Fruit fly (Drosophila melanogaster) whole organism, embryonic: ENCODE data around the gene Surf1.

Source experiments
- CG10979 ChIP-seq: fragments of 200-800 bp; sonication (Bioruptor generic); optimal IDR thresholded peaks from 2 replicates; lab custom pipeline; 2018; ENCODE audit warnings: missing biosample characterization, mild to moderate bottlenecking, missing genetic modification characterization, moderate library complexity
- CG11695 ChIP-seq: fragments of 200-800 bp; sonication (Bioruptor generic); IDR thresholded peaks from 3 replicates; pipeline ENCODE4 v1.3.6; 2022; ENCODE audit warnings: missing biosample characterization, missing genetic modification characterization
- CG12299 ChIP-seq: fragments of 200-800 bp; sonication (Bioruptor generic); optimal IDR thresholded peaks from 2 replicates; lab custom pipeline; 2018; ENCODE audit warnings: missing biosample characterization, mild to moderate bottlenecking, missing genetic modification characterization
- CG13296 ChIP-seq: fragments of 200-800 bp; sonication (Bioruptor generic); optimal IDR thresholded peaks from 3 replicates; lab custom pipeline; 2018; ENCODE audit warnings: missing biosample characterization, mild to moderate bottlenecking, missing genetic modification characterization
- CG14441 ChIP-seq: fragments of 200-800 bp; sonication (Bioruptor generic); IDR thresholded peaks from 2 replicates; pipeline ENCODE4 v1.3.6; 2022; ENCODE audit warnings: missing biosample characterization, missing genetic modification characterization
- CG16863 ChIP-seq: fragments of 200-800 bp; sonication (Bioruptor generic); optimal IDR thresholded peaks from 3 replicates; lab custom pipeline; 2016; ENCODE audit warnings: missing biosample characterization, missing genetic modification characterization
- CG2875 ChIP-seq: fragments of 200-800 bp; sonication (Bioruptor generic); optimal IDR thresholded peaks from 2 replicates; lab custom pipeline; 2017; ENCODE audit warnings: missing biosample characterization, mild to moderate bottlenecking, missing genetic modification characterization, missing genetic modification reagents
- CG2889 ChIP-seq: fragments of 200-800 bp; sonication (Bioruptor generic); IDR thresholded peaks from 3 replicates; pipeline ENCODE4 v1.3.6; 2022; ENCODE audit warnings: missing biosample characterization, missing genetic modification characterization
- CG30403 ChIP-seq: fragments of 200-800 bp; sonication (Bioruptor generic); optimal IDR thresholded peaks from 3 replicates; lab custom pipeline; 2016; ENCODE audit warnings: missing biosample characterization, missing genetic modification characterization
- CG31224 ChIP-seq: fragments of 200-800 bp; sonication (Bioruptor generic); IDR thresholded peaks from 2 replicates; pipeline ENCODE4 v1.3.6; 2022; ENCODE audit warnings: missing biosample characterization, missing genetic modification characterization
- CG34422 ChIP-seq: fragments of 200-800 bp; sonication (Bioruptor generic); IDR thresholded peaks from 3 replicates; pipeline ENCODE4 v1.3.6; 2022; ENCODE audit warnings: missing biosample characterization, missing genetic modification characterization
- CG3995 ChIP-seq: fragments of 200-800 bp; sonication (Bioruptor generic); optimal IDR thresholded peaks from 3 replicates; lab custom pipeline; 2016; ENCODE audit warnings: missing biosample characterization, missing genetic modification characterization
- CG4282 ChIP-seq: fragments of 200-800 bp; sonication (Bioruptor generic); optimal IDR thresholded peaks from 2 replicates; lab custom pipeline; 2016; ENCODE audit warnings: missing biosample characterization, missing genetic modification characterization
- CG43689 ChIP-seq: fragments of 200-800 bp; sonication (Bioruptor generic); IDR thresholded peaks from 2 replicates; pipeline ENCODE4 v1.3.6; 2022; ENCODE audit warnings: missing biosample characterization, missing genetic modification characterization
- CG6765 ChIP-seq: fragments of 200-800 bp; sonication (Bioruptor generic); optimal IDR thresholded peaks from 3 replicates; lab custom pipeline; 2017; ENCODE audit warnings: missing biosample characterization, mild to moderate bottlenecking, missing genetic modification characterization
- CG6813 ChIP-seq: fragments of 200-800 bp; sonication (Bioruptor generic); optimal IDR thresholded peaks from 2 replicates; lab custom pipeline; 2017; ENCODE audit warnings: missing biosample characterization, missing genetic modification characterization, mild to moderate bottlenecking, moderate library complexity, missing genetic modification reagents
- CG8290 ChIP-seq, 3 experiments: fragments of 200-800 bp; sonication (Bioruptor generic); optimal IDR thresholded peaks; 2 replicates each; lab custom pipeline; 2016 to 2019; ENCODE audit warnings: missing biosample characterization in 3 of 3, missing genetic modification characterization in 3 of 3, mild to moderate bottlenecking in 2 of 3, moderate library complexity in 1 of 3
- CG8765 ChIP-seq: fragments of 200-800 bp; sonication (Bioruptor generic); IDR thresholded peaks from 2 replicates; pipeline ENCODE4 v1.3.6; 2022; ENCODE audit warnings: missing biosample characterization, missing genetic modification characterization
- CrebB ChIP-seq: fragments of 200-800 bp; sonication (Bioruptor generic); optimal IDR thresholded peaks from 3 replicates; lab custom pipeline; 2018; ENCODE audit warnings: missing biosample characterization, mild to moderate bottlenecking, missing genetic modification characterization
- Dad ChIP-seq: fragments of 200-800 bp; sonication (Bioruptor generic); optimal IDR thresholded peaks from 3 replicates; lab custom pipeline; 2016; ENCODE audit warnings: missing biosample characterization, missing genetic modification characterization
- Dek ChIP-seq: fragments of 200-800 bp; sonication (Bioruptor generic); optimal IDR thresholded peaks from 3 replicates; lab custom pipeline; 2019; ENCODE audit warnings: missing biosample characterization, mild to moderate bottlenecking, missing genetic modification characterization, moderate library complexity
- Dip2 ChIP-seq: fragments of 200-800 bp; sonication (Bioruptor generic); IDR thresholded peaks from 2 replicates; pipeline ENCODE4 v1.3.6; 2022; ENCODE audit warnings: missing biosample characterization, missing genetic modification characterization
- Elba2 ChIP-seq: fragments of 200-800 bp; sonication (Bioruptor generic); optimal IDR thresholded peaks from 3 replicates; lab custom pipeline; 2016; ENCODE audit warnings: missing biosample characterization, missing genetic modification characterization
- Ets97D ChIP-seq: fragments of 200-800 bp; sonication (Bioruptor generic); optimal IDR thresholded peaks from 3 replicates; lab custom pipeline; 2016; ENCODE audit warnings: missing biosample characterization, missing genetic modification characterization
- Gsc ChIP-seq: fragments of 200-800 bp; sonication (Bioruptor generic); IDR thresholded peaks from 2 replicates; pipeline ENCODE4 v1.3.6; 2022; ENCODE audit warnings: missing biosample characterization, missing genetic modification characterization
- Jarid2 ChIP-seq: fragments of 200-800 bp; sonication (Bioruptor generic); optimal IDR thresholded peaks from 3 replicates; lab custom pipeline; 2017; ENCODE audit warnings: mild to moderate bottlenecking, missing biosample characterization, missing genetic modification reagents, missing genetic modification characterization
- Lpt ChIP-seq: fragments of >200 bp; optimal IDR thresholded peaks from 2 replicates; lab custom pipeline; 2018; ENCODE audit warnings: missing biosample characterization, missing genetic modification characterization
- MESR4 ChIP-seq: fragments of 200-800 bp; sonication (Bioruptor generic); optimal IDR thresholded peaks from 2 replicates; lab custom pipeline; 2018; ENCODE audit warnings: missing biosample characterization, mild to moderate bottlenecking, missing genetic modification characterization, moderate library complexity
- Myb ChIP-seq: fragments of 200-800 bp; sonication (Bioruptor generic); optimal IDR thresholded peaks from 2 replicates; lab custom pipeline; 2016; ENCODE audit warnings: missing biosample characterization, missing genetic modification characterization
- Nf-YA ChIP-seq: fragments of 200-800 bp; sonication (Bioruptor generic); IDR thresholded peaks from 2 replicates; pipeline ENCODE4 v1.3.6; 2022; ENCODE audit warnings: missing biosample characterization, missing genetic modification characterization
- Oli ChIP-seq: fragments of 200-800 bp; sonication (Bioruptor generic); optimal IDR thresholded peaks from 2 replicates; lab custom pipeline; 2018; ENCODE audit warnings: missing biosample characterization, mild to moderate bottlenecking, missing genetic modification characterization, moderate library complexity
- Sox100B ChIP-seq: fragments of 200-800 bp; sonication (Bioruptor generic); optimal IDR thresholded peaks from 3 replicates; lab custom pipeline; 2018; ENCODE audit warnings: missing biosample characterization, mild to moderate bottlenecking, missing genetic modification characterization
- Trl ChIP-seq, 3 experiments: fragments of >200 bp in 2 of 3; fragments of 200-800 bp in 1 of 3; sonication (Bioruptor generic) in 1 of 3; optimal IDR thresholded peaks; 2 replicates in 1 of 3; 3 replicates in 2 of 3; lab custom pipeline; 2016 to 2017; ENCODE audit warnings: missing biosample characterization in 1 of 3, missing genetic modification characterization in 1 of 3
- amos ChIP-seq: fragments of 200-800 bp; sonication (Bioruptor generic); IDR thresholded peaks from 2 replicates; pipeline ENCODE4 v1.3.6; 2022; ENCODE audit warnings: missing biosample characterization, missing genetic modification characterization; ENCODE audit not compliant: partially characterized antibody
- aop ChIP-seq: fragments of 200-800 bp; sonication (Bioruptor generic); IDR thresholded peaks from 2 replicates; pipeline ENCODE4 v1.3.6; 2022; ENCODE audit warnings: missing biosample characterization, missing genetic modification characterization
- az2 ChIP-seq: fragments of 200-800 bp; sonication (Bioruptor generic); optimal IDR thresholded peaks from 3 replicates; lab custom pipeline; 2016; ENCODE audit warnings: missing biosample characterization, missing genetic modification characterization
- cas ChIP-seq: fragments of 200-800 bp; sonication (Bioruptor generic); IDR thresholded peaks from 2 replicates; pipeline ENCODE4 v1.3.6; 2022; ENCODE audit warnings: missing biosample characterization, missing genetic modification characterization
- crc ChIP-seq: fragments of 200-800 bp; sonication (Bioruptor generic); optimal IDR thresholded peaks from 2 replicates; lab custom pipeline; 2016; ENCODE audit warnings: missing biosample characterization, missing genetic modification characterization
- dan ChIP-seq: fragments of 200-800 bp; sonication (Bioruptor generic); IDR thresholded peaks from 2 replicates; pipeline ENCODE4 v1.3.6; 2022; ENCODE audit warnings: missing biosample characterization, missing genetic modification characterization
- dmrt99B ChIP-seq: fragments of 200-800 bp; sonication (Bioruptor generic); optimal IDR thresholded peaks from 2 replicates; lab custom pipeline; 2018; ENCODE audit warnings: missing biosample characterization, mild to moderate bottlenecking, missing genetic modification characterization, moderate library complexity
- dysf ChIP-seq: fragments of 200-800 bp; sonication (Bioruptor generic); IDR thresholded peaks from 3 replicates; pipeline ENCODE4 v1.3.6; 2022; ENCODE audit warnings: missing biosample characterization, missing genetic modification characterization
- hth ChIP-seq: fragments of >200 bp; optimal IDR thresholded peaks from 2 replicates; lab custom pipeline; 2017; ENCODE audit warnings: inconsistent platforms
- insv ChIP-seq, 2 experiments: fragments of 200-800 bp; sonication (Bioruptor generic); optimal IDR thresholded peaks; 3 replicates each; lab custom pipeline; 2016 to 2018; ENCODE audit warnings: missing biosample characterization in 2 of 2, missing genetic modification characterization in 2 of 2
- odd ChIP-seq: fragments of 200-800 bp; sonication (Bioruptor generic); optimal IDR thresholded peaks from 2 replicates; lab custom pipeline; 2017; ENCODE audit warnings: missing biosample characterization, mild to moderate bottlenecking, missing genetic modification characterization
- org-1 ChIP-seq: fragments of 200-800 bp; sonication (Bioruptor generic); optimal IDR thresholded peaks from 2 replicates; lab custom pipeline; 2017; ENCODE audit warnings: missing biosample characterization, missing genetic modification characterization
- otp ChIP-seq: fragments of 200-800 bp; sonication (Bioruptor generic); IDR thresholded peaks from 3 replicates; pipeline ENCODE4, ENCODE4 v1.3.6; 2022; ENCODE audit warnings: missing biosample characterization, missing genetic modification characterization
- peb ChIP-seq: fragments of 200-800 bp; sonication (Bioruptor generic); IDR thresholded peaks from 2 replicates; pipeline ENCODE4 v1.3.6; 2022; ENCODE audit warnings: missing biosample characterization, missing genetic modification characterization
- sim ChIP-seq: fragments of 200-800 bp; sonication (Bioruptor generic); IDR thresholded peaks from 2 replicates; pipeline ENCODE4 v1.3.6; 2022; ENCODE audit warnings: missing biosample characterization, missing genetic modification characterization
- usp ChIP-seq: fragments of >200 bp; optimal IDR thresholded peaks from 2 replicates; lab custom pipeline; 2017; ENCODE audit warnings: missing biosample characterization, missing genetic modification characterization

The Surf1 gene

dm6 chr3L:6979387-6980249, 21.5 kb downstream of the Surf1 start, which contains the start of gene Galphai (continued):
- TF ChIP-seq CG6765, result no peak
- 0 out of 2 replicates have a peak, but pooled peaks have one; percentile 38 for TF ChIP-seq CG8765
- no peak for TF ChIP-seq hth
- no peak for TF ChIP-seq CG2875
- TF ChIP-seq Dek, result peak; percentile 6
- TF ChIP-seq CG14441, result no peak
- TF ChIP-seq Myb (GFP tag; lab: Kevin White, UChicago), result peak; percentile 80
- no peak for TF ChIP-seq peb (GFP tag; lab: Robert Waterston, UW)
- no peak for TF ChIP-seq CG43689
- no peak for TF ChIP-seq az2
- TF ChIP-seq CG10979 (tag; lab: Kevin White, UChicago), result peak; percentile 1
- TF ChIP-seq dan (GFP tag; lab: Robert Waterston, UW), result no peak
- TF ChIP-seq CG12299 (tag; lab: Kevin White, UChicago), result peak; percentile 47
- no peak for TF ChIP-seq dmrt99B (tag; lab: Kevin White, UChicago)
- TF ChIP-seq CG31224 (GFP tag; lab: Robert Waterston, UW), result no peak
- no peak for TF ChIP-seq Oli (tag; lab: Kevin White, UChicago)
- TF ChIP-seq Dad, result peak; percentile 29
- no peak for TF ChIP-seq org-1
- 0 out of 2 replicates have a peak, but pooled peaks have one; percentile 16 for TF ChIP-seq sim
- TF ChIP-seq odd (GFP tag; lab: Kevin White, UChicago), result no peak
- no peak for TF ChIP-seq Elba2
- peak; percentile 66 for TF ChIP-seq amos
- peak; percentile 11; the same call in 1 of the 3 replicates for TF ChIP-seq otp (GFP tag; lab: Robert Waterston, UW)
- no peak for TF ChIP-seq CG6813 (GFP tag; lab: Kevin White, UChicago)
- peak in 1 of 2 experiments; percentile 59 for TF ChIP-seq insv (GFP tag; optimal IDR thresholded peaks at IDR 0.05; lab: Kevin White, UChicago)
- TF ChIP-seq Gsc (GFP tag; lab: Robert Waterston, UW), result no peak
- TF ChIP-seq CG3995 (GFP tag; lab: Kevin White, UChicago), result no peak
- TF ChIP-seq CG11695 (GFP tag; lab: Robert Waterston, UW), result no peak
- no peak for TF ChIP-seq Nf-YA (GFP tag; lab: Robert Waterston, UW)
- TF ChIP-seq dysf (GFP tag; lab: Robert Waterston, UW), result peak; percentile 6; the same call in 1 of the 3 replicates
- TF ChIP-seq CG4282 (GFP tag; lab: Kevin White, UChicago), result peak; percentile 40
- no peak for TF ChIP-seq CG2889
- TF ChIP-seq usp (GFP tag; lab: Kevin White, UChicago), result no peak
- peak; percentile 7 for TF ChIP-seq CG13296 (GFP tag; lab: Kevin White, UChicago)
- TF ChIP-seq CrebB (tag; lab: Kevin White, UChicago), result peak; percentile 57
- peak; percentile 89 for TF ChIP-seq CG8290 (GFP tag; optimal IDR thresholded peaks at IDR 0.05; lab: Kevin White, UChicago)
- TF ChIP-seq CG8290 (tag; optimal IDR thresholded peaks at IDR 0.05; lab: Kevin White, UChicago), result peak; percentile 59 to 97
- no peak for TF ChIP-seq aop (GFP tag; lab: Robert Waterston, UW)
- no peak for TF ChIP-seq Lpt (GFP tag; lab: Kevin White, UChicago)
- TF ChIP-seq Sox100B (GFP tag; lab: Kevin White, UChicago), result no peak
- peak; percentile 82 for TF ChIP-seq MESR4 (GFP tag; lab: Kevin White, UChicago)
- TF ChIP-seq cas (GFP tag; lab: Robert Waterston, UW), result 0 out of 2 replicates have a peak, but pooled peaks have one; percentile 12
- peak; percentile 7 for TF ChIP-seq CG30403 (GFP tag; lab: Kevin White, UChicago)
- no peak for TF ChIP-seq crc (GFP tag; lab: Kevin White, UChicago)
- TF ChIP-seq Trl (optimal IDR thresholded peaks at IDR 0.05; lab: Kevin White, UChicago), result no peak
- TF ChIP-seq Trl (GFP tag; optimal IDR thresholded peaks at IDR 0.05; lab: Kevin White, UChicago), result no peak
- TF ChIP-seq Ets97D (GFP tag; lab: Kevin White, UChicago), result peak; percentile 95
- peak; percentile 28; the same call in 1 of the 3 replicates for TF ChIP-seq CG34422 (GFP tag; lab: Robert Waterston, UW)
- peak; percentile 13 for TF ChIP-seq CG16863
- TF ChIP-seq Jarid2, result peak; percentile 72
- no peak for TF ChIP-seq Dip2 (GFP tag; lab: Robert Waterston, UW)
